Fruit fly (Drosophila melanogaster): ENCODE results near the gene RnrL.

Gene RnrL

dm6 chr2L:10334213-10334612, 6.5 kb upstream of the RnrL start:
- TF ChIP-seq jim (GFP tag; optimal IDR thresholded peaks at IDR 0.05) (no peak), usp (GFP tag; optimal IDR thresholded peaks at IDR 0.05) (no peak), Mio (GFP tag; optimal IDR thresholded peaks at IDR 0.05) (no peak), CG32264 (GFP tag; optimal IDR thresholded peaks at IDR 0.05) (no peak), fru (GFP tag; optimal IDR thresholded peaks at IDR 0.05) (no peak), OdsH (GFP tag; optimal IDR thresholded peaks at IDR 0.05) (no peak), dmrt93B (GFP tag; optimal IDR thresholded peaks at IDR 0.05) (no peak), lola (GFP tag; optimal IDR thresholded peaks at IDR 0.05) (no peak)

- TF ChIP-seq Rel (GFP tag; optimal IDR thresholded peaks at IDR 0.05) = no peak
- TF ChIP-seq Rel (tag; optimal IDR thresholded peaks at IDR 0.05) = peak; percentile 35
- TF ChIP-seq dmrt93B (GFP tag; optimal IDR thresholded peaks at IDR 0.05) = no peak
- TF ChIP-seq Myc (optimal IDR thresholded peaks at IDR 0.05) = peak; percentile 71
- TF ChIP-seq Hr83 (GFP tag; optimal IDR thresholded peaks at IDR 0.05; ENCODE audit: poor library complexity, severe bottlenecking) = peak; percentile 50
- peak; percentile 56 for TF ChIP-seq brk (GFP tag; optimal IDR thresholded peaks at IDR 0.05)
- TF ChIP-seq N (GFP tag; optimal IDR thresholded peaks at IDR 0.05) = no peak
- peak; percentile 2 for TF ChIP-seq woc (GFP tag; optimal IDR thresholded peaks at IDR 0.05)
Measured at dm6 chr2L:10333091-10333991, 5.6 kb upstream of the RnrL start, which contains the start of gene GATAd. Gene GATAd (plus strand): TSS chr2L:10333734.

dm6 chr2L:10331066-10331847, 3.5 kb upstream of the RnrL start, which contains the start of the genes Schip1 and Cox10:
Gene Schip1 (minus strand): TSS chr2L:10331116.
Gene Cox10 (plus strand): TSS chr2L:10331471.
- TF ChIP-seq CG9705 (GFP tag; optimal IDR thresholded peaks at IDR 0.05) = no peak
- no peak for TF ChIP-seq brk (GFP tag; optimal IDR thresholded peaks at IDR 0.05)
- no peak for TF ChIP-seq woc (GFP tag; optimal IDR thresholded peaks at IDR 0.05)
- no peak for TF ChIP-seq dmrt93B (GFP tag; optimal IDR thresholded peaks at IDR 0.05)
- TF ChIP-seq lola (GFP tag; optimal IDR thresholded peaks at IDR 0.05) = no peak
- no peak for TF ChIP-seq jim (GFP tag; optimal IDR thresholded peaks at IDR 0.05)
- no peak for TF ChIP-seq Sp1 (GFP tag; optimal IDR thresholded peaks at IDR 0.05)
- TF ChIP-seq Dif (GFP tag; optimal IDR thresholded peaks at IDR 0.05; ENCODE audit: partially characterized antibody) = no peak
- TF ChIP-seq pan (optimal IDR thresholded peaks at IDR 0.05) = no peak
- no peak for TF ChIP-seq Jra (GFP tag; optimal IDR thresholded peaks at IDR 0.05)
- TF ChIP-seq GATAd (GFP tag; optimal IDR thresholded peaks at IDR 0.05) = no peak

- TF ChIP-seq Myc (optimal IDR thresholded peaks at IDR 0.05) (no peak), dl (GFP tag; optimal IDR thresholded peaks at IDR 0.05; ENCODE audit: insufficient read depth in 1 of 2, partially characterized antibody in 2 of 2) (no peak), Rel (GFP tag; optimal IDR thresholded peaks at IDR 0.05) (no peak), Rel (tag; optimal IDR thresholded peaks at IDR 0.05) (peak; percentile 77), pan (optimal IDR thresholded peaks at IDR 0.05) (no peak)
Measured at dm6 chr2L:10322773-10323487, 4.8 kb downstream of the RnrL start, which contains the start of gene CG5381. Gene CG5381 (minus strand): TSS chr2L:10323102.

dm6 chr2L:10322176-10322575, 5.6 kb downstream of the RnrL start, which contains the start of gene CG4995:
Gene CG4995 (plus strand): TSS chr2L:10322476.
- TF ChIP-seq Mio (GFP tag; optimal IDR thresholded peaks at IDR 0.05) = no peak
- TF ChIP-seq Hnf4 (GFP tag; optimal IDR thresholded peaks at IDR 0.05) = no peak
- no peak for TF ChIP-seq Rel (GFP tag; optimal IDR thresholded peaks at IDR 0.05)
- no peak for TF ChIP-seq Rel (tag; optimal IDR thresholded peaks at IDR 0.05)
- no peak for TF ChIP-seq pan (optimal IDR thresholded peaks at IDR 0.05)
- TF ChIP-seq CG32264 (GFP tag; optimal IDR thresholded peaks at IDR 0.05) = no peak
- no peak for TF ChIP-seq Jra (GFP tag; optimal IDR thresholded peaks at IDR 0.05)

- TF ChIP-seq Rel (GFP tag; optimal IDR thresholded peaks at IDR 0.05) (peak; percentile 21), Rel (tag; optimal IDR thresholded peaks at IDR 0.05) (no peak), ey (GFP tag; optimal IDR thresholded peaks at IDR 0.05) (no peak), Hr78 (GFP tag; optimal IDR thresholded peaks at IDR 0.05) (no peak), dl (GFP tag; optimal IDR thresholded peaks at IDR 0.05; ENCODE audit: insufficient read depth in 1 of 2, partially characterized antibody in 2 of 2) (no peak), OdsH (GFP tag; optimal IDR thresholded peaks at IDR 0.05) (no peak), sage (GFP tag; optimal IDR thresholded peaks at IDR 0.05) (no peak), sv (GFP tag; optimal IDR thresholded peaks at IDR 0.05) (no peak)
Measured at dm6 chr2L:10321612-10322011, 6.1 kb downstream of the RnrL start.
